Worm (Caenorhabditis elegans): Measurements from ENCODE around the gene R02D5.10.

The R02D5.10 gene

ce11 chrV:14440841-14441240 lies 41.2 kb upstream of the R02D5.10 start, which contains the start of gene F23B12.4:
Gene F23B12.4, plus strand, starts transcription at chrV:14441141.
- TF ChIP-seq elt-4 (tag; optimal IDR thresholded peaks at IDR 0.05) (no peak), ama-1 (optimal IDR thresholded peaks at IDR 0.05) (no peak), ceh-34 (tag; optimal IDR thresholded peaks at IDR 0.05) (no peak), unc-42 (tag; optimal IDR thresholded peaks at IDR 0.05) (no peak), hlh-6 (tag; optimal IDR thresholded peaks at IDR 0.05) (no peak), unc-55 (GFP tag; optimal IDR thresholded peaks at IDR 0.05) (no peak), eyg-1 (tag; optimal IDR thresholded peaks at IDR 0.05) (no peak), ztf-16 (tag; optimal IDR thresholded peaks at IDR 0.05) (no peak), dmd-4 (tag; optimal IDR thresholded peaks at IDR 0.05; ENCODE audit: borderline replicate concordance) (no peak), pqm-1 (tag; optimal IDR thresholded peaks at IDR 0.05) (no peak), hlh-8 (tag; optimal IDR thresholded peaks at IDR 0.05) (no peak), ceh-24 (tag; optimal IDR thresholded peaks at IDR 0.05) (no peak), pag-3 (tag; optimal IDR thresholded peaks at IDR 0.05; ENCODE audit: borderline replicate concordance) (no peak), pha-2 (tag; optimal IDR thresholded peaks at IDR 0.05) (no peak), fkh-6 (tag; optimal IDR thresholded peaks at IDR 0.05) (no peak), ceh-14 (tag; optimal IDR thresholded peaks at IDR 0.05) (no peak), fkh-10 (GFP tag; optimal IDR thresholded peaks at IDR 0.05) (no peak), C38D4.7 (GFP tag; optimal IDR thresholded peaks at IDR 0.05) (no peak)

ce11 chrV:14443471-14444015 lies 38.5 kb upstream of the R02D5.10 start:
- TF ChIP-seq lim-6 (tag; optimal IDR thresholded peaks at IDR 0.05) (peak; percentile 50), ceh-14 (tag; optimal IDR thresholded peaks at IDR 0.05) (peak; percentile 50), zip-5 (tag; optimal IDR thresholded peaks at IDR 0.05) (peak; percentile 23), tbx-2 (tag; optimal IDR thresholded peaks at IDR 0.05) (peak; percentile 72), dmd-4 (tag; optimal IDR thresholded peaks at IDR 0.05; ENCODE audit: borderline replicate concordance) (peak; percentile 34), ceh-31 (tag; optimal IDR thresholded peaks at IDR 0.05) (peak; percentile 83), rnt-1 (tag; optimal IDR thresholded peaks at IDR 0.05) (peak; percentile 14), ceh-2 (tag; optimal IDR thresholded peaks at IDR 0.05) (peak; percentile 45), fax-1 (tag; optimal IDR thresholded peaks at IDR 0.05) (peak; percentile 25), tbx-7 (tag; optimal IDR thresholded peaks at IDR 0.05) (peak; percentile 25), C08G9.2 (tag; optimal IDR thresholded peaks at IDR 0.05) (peak; percentile 68)

ce11 chrV:14446453-14446852 lies 35.6 kb upstream of the R02D5.10 start:
- TF ChIP-seq tbx-2 (tag; optimal IDR thresholded peaks at IDR 0.05) (no peak), ceh-18 (tag; optimal IDR thresholded peaks at IDR 0.05) (no peak), sdc-2 (tag; optimal IDR thresholded peaks at IDR 0.05) (no peak), pha-2 (tag; optimal IDR thresholded peaks at IDR 0.05) (no peak), gmeb-2 (tag; optimal IDR thresholded peaks at IDR 0.05) (no peak), Y22D7AL.16 (tag; optimal IDR thresholded peaks at IDR 0.05) (no peak), unc-55 (GFP tag; optimal IDR thresholded peaks at IDR 0.05) (no peak), nfya-1 (tag; optimal IDR thresholded peaks at IDR 0.05) (no peak), ztf-16 (tag; optimal IDR thresholded peaks at IDR 0.05) (no peak)

- TF ChIP-seq K09A11.1 (tag; optimal IDR thresholded peaks at IDR 0.05; ENCODE audit: insufficient read depth) (no peak), ceh-34 (tag; optimal IDR thresholded peaks at IDR 0.05) (no peak), Y22D7AL.16 (tag; optimal IDR thresholded peaks at IDR 0.05) (no peak), fkh-6 (tag; optimal IDR thresholded peaks at IDR 0.05) (no peak), npax-4 (tag; optimal IDR thresholded peaks at IDR 0.05) (no peak), elt-2 (tag; optimal IDR thresholded peaks at IDR 0.05) (peak; percentile 89)
These were observed 34.8 kb upstream of the R02D5.10 start, which contains the start of the genes dlat-1 and fntb-1 for ce11 chrV:14447240-14447763. Gene dlat-1, minus strand, starts transcription at chrV:14447290. Gene fntb-1, plus strand, starts transcription at chrV:14447651.

Measured in whole organism, late embryonic.